Worm (Caenorhabditis elegans): ENCODE results near the gene tram-1.

- TF ChIP-seq nhr-11 (tag; optimal IDR thresholded peaks at IDR 0.05) (no peak), sox-2 (GFP tag; IDR thresholded peaks at IDR 0.05) (no peak), ama-1 (optimal IDR thresholded peaks at IDR 0.05) (no peak), ceh-9 (tag; optimal IDR thresholded peaks at IDR 0.05) (no peak), mec-3 (tag; optimal IDR thresholded peaks at IDR 0.05; ENCODE audit: borderline replicate concordance) (no peak), rnt-1 (tag; optimal IDR thresholded peaks at IDR 0.05) (no peak)
These were observed 38.5 kb upstream of the tram-1 start, which contains the start of gene F01G10.9 for ce11 chrIV:10259557-10259956.

Measured in whole organism, late embryonic.